Fruit fly (Drosophila melanogaster): ENCODE measurements around the gene CG12229.

The CG12229 gene

dm6 chr3L:17433555-17433954 lies 2.7 kb downstream of the CG12229 start, which contains the start of the genes Coq4 and CG32176 (continued):
- TF ChIP-seq CG32767 (GFP tag; IDR thresholded peaks at IDR 0.05) (peak; percentile 95), Eip74EF (GFP tag; optimal IDR thresholded peaks at IDR 0.05) (peak in 1 of 2 experiments; percentile 89), dysf (GFP tag; IDR thresholded peaks at IDR 0.05) (peak; percentile 98), ems (GFP tag; optimal IDR thresholded peaks at IDR 0.05) (peak; percentile 99), CG10209 (GFP tag; optimal IDR thresholded peaks at IDR 0.05) (peak; percentile 97), esg (GFP tag; conservative IDR thresholded peaks at IDR 0.05) (peak; percentile 97), CG10274 (GFP tag; optimal IDR thresholded peaks at IDR 0.05) (peak; percentile 88), wdn (GFP tag; IDR thresholded peaks at IDR 0.05) (peak; percentile 98), pfk (GFP tag; optimal IDR thresholded peaks at IDR 0.05) (peak; percentile 49), grau (tag; optimal IDR thresholded peaks at IDR 0.05) (peak; percentile 97), Sin3A (optimal IDR thresholded peaks at IDR 0.05) (no peak), CG9727 (GFP tag; optimal IDR thresholded peaks at IDR 0.05) (peak; percentile 97), Hr3 (GFP tag; optimal IDR thresholded peaks at IDR 0.05) (peak; percentile 99), Spps (tag; optimal IDR thresholded peaks at IDR 0.05) (peak; percentile 93), sqz (GFP tag; optimal IDR thresholded peaks at IDR 0.05) (peak; percentile 91), mam (GFP tag; optimal IDR thresholded peaks at IDR 0.05) (peak; percentile 99), oc (tag; optimal IDR thresholded peaks at IDR 0.05) (peak; percentile 98), CG17612 (GFP tag; IDR thresholded peaks at IDR 0.05) (peak; percentile 94), nerfin-2 (GFP tag; IDR thresholded peaks at IDR 0.05; ENCODE audit: partially characterized antibody) (peak; percentile 73), CG3065 (GFP tag; optimal IDR thresholded peaks at IDR 0.05) (peak; percentile 96), ro (GFP tag; IDR thresholded peaks at IDR 0.05) (peak; percentile 95), Hmr (GFP tag; optimal IDR thresholded peaks at IDR 0.05) (peak; percentile 97), Deaf1 (tag; optimal IDR thresholded peaks at IDR 0.05) (peak; percentile 81), sens-2 (GFP tag; IDR thresholded peaks at IDR 0.05) (peak; percentile 96), cas (GFP tag; IDR thresholded peaks at IDR 0.05) (peak; percentile 95), Dll (GFP tag; IDR thresholded peaks at IDR 0.05; ENCODE audit: partially characterized antibody) (peak; percentile 65; the same call in 3 of the 4 replicates), Abd-B (GFP tag; optimal IDR thresholded peaks at IDR 0.05) (peak; percentile 99), CG12942 (GFP tag; optimal IDR thresholded peaks at IDR 0.05) (peak; percentile 99), CG7372 (GFP tag; IDR thresholded peaks at IDR 0.05) (peak; percentile 96), nom (GFP tag; optimal IDR thresholded peaks at IDR 0.05) (peak; percentile 83), CG18599 (GFP tag; optimal IDR thresholded peaks at IDR 0.05) (peak; percentile 98), HLH4C (GFP tag; IDR thresholded peaks at IDR 0.05; ENCODE audit: partially characterized antibody) (peak; percentile 62), wor (GFP tag; IDR thresholded peaks at IDR 0.05) (peak; percentile 93), lbe (GFP tag; optimal IDR thresholded peaks at IDR 0.05) (peak; percentile 96), phol (tag; optimal IDR thresholded peaks at IDR 0.05) (peak; percentile 97), h (optimal IDR thresholded peaks at IDR 0.05) (no peak), CG11398 (GFP tag; optimal IDR thresholded peaks at IDR 0.05) (peak; percentile 95)

DNA sequence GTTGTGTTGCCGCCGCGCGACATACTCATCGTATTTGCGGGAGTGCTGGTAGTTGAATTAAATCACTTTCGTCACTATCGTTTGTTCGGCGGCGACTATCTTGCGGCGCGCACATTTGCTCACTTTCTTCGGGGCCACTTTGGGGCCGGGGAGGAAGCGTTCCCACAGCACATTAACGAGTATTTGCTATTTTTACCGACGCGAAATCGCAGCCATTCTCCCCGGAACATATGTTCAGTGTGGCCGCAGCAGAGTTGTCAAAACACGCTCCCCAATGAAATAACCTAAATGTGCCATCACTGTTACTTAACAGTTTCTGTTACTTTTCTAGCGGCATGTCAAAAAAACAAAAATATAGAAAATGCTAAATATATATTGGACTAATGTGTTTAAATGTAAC lies 3.3 kb downstream of the CG12229 start, which contains the start of gene frc:
frc (minus strand) TSS at position 244 of the 400 bp plus-strand sequence.
- TF ChIP-seq CG8290 (GFP tag; optimal IDR thresholded peaks at IDR 0.05) (no peak), CG8290 (tag; optimal IDR thresholded peaks at IDR 0.05) (peak in 1 of 2 experiments; percentile 51), CG42726 (GFP tag; IDR thresholded peaks at IDR 0.05; ENCODE audit: partially characterized antibody) (no peak), Camta (GFP tag; optimal IDR thresholded peaks at IDR 0.05) (no peak), schlank (tag; optimal IDR thresholded peaks at IDR 0.05) (no peak), CTCF (GFP tag; optimal IDR thresholded peaks at IDR 0.05) (no peak), ci (GFP tag; IDR thresholded peaks at IDR 0.05) (peak; percentile 32; the same call in 1 of the 3 replicates), Drgx (GFP tag; IDR thresholded peaks at IDR 0.05) (0 out of 2 replicates have a peak, but pooled peaks have one; percentile 28), eyg (GFP tag; optimal IDR thresholded peaks at IDR 0.05) (no peak), danr (GFP tag; IDR thresholded peaks at IDR 0.05) (no peak), gro (GFP tag; optimal IDR thresholded peaks at IDR 0.05) (no peak), ranshi (GFP tag; IDR thresholded peaks at IDR 0.05) (peak; percentile 7; the same call in 1 of the 2 replicates), Pdp1 (GFP tag; optimal IDR thresholded peaks at IDR 0.05) (no peak), dpn (GFP tag; optimal IDR thresholded peaks at IDR 0.05) (no peak), Stat92E (GFP tag; optimal IDR thresholded peaks at IDR 0.05) (no peak), odd (GFP tag; optimal IDR thresholded peaks at IDR 0.05) (no peak), nerfin-2 (GFP tag; IDR thresholded peaks at IDR 0.05; ENCODE audit: partially characterized antibody) (peak; percentile 41; the same call in 1 of the 2 replicates)
